Worm (Caenorhabditis elegans) whole organism, young adult: ENCODE measurements around the gene ZK287.7.

Experiments
- B0019.2 ChIP-seq: fragments of 200-800 bp; sonication (Bioruptor generic); conservative IDR thresholded peaks from 2 replicates; pipeline ENCODE4 v1.3.6; 2022; ENCODE audit warnings: missing genetic modification reagents, missing genetic modification characterization, missing compliant biosample characterization
- D2030.7 ChIP-seq: fragments of 200-800 bp; sonication (Bioruptor generic); IDR thresholded peaks from 2 replicates; pipeline ENCODE4 v1.3.6; 2022; ENCODE audit warnings: missing genetic modification reagents, missing genetic modification characterization, missing compliant biosample characterization
- F22D6.2 ChIP-seq: sonication (generic microtip); optimal IDR thresholded peaks from 2 replicates; lab custom pipeline; 2016; ENCODE audit warnings: mild to moderate bottlenecking, missing genetic modification characterization, missing compliant biosample characterization
- F37B4.10 ChIP-seq: fragments of 200-800 bp; sonication (Bioruptor generic); IDR thresholded peaks from 2 replicates; pipeline ENCODE4 v1.3.6; 2022; ENCODE audit warnings: missing genetic modification characterization, missing compliant biosample characterization
- F49E8.2 ChIP-seq: sonication (generic microtip); optimal IDR thresholded peaks from 3 replicates; lab custom pipeline; 2017; ENCODE audit warnings: missing genetic modification characterization, mild to moderate bottlenecking, missing compliant biosample characterization, antibody characterized with exemption, moderate library complexity; ENCODE audit not compliant: insufficient read depth
- T07F8.4 ChIP-seq: sonication (generic microtip); optimal IDR thresholded peaks from 2 replicates; lab custom pipeline; 2016; ENCODE audit warnings: mild to moderate bottlenecking, missing genetic modification characterization, moderate library complexity, missing compliant biosample characterization
- Y53F4B.3 ChIP-seq: fragments of 200-800 bp; sonication (Bioruptor generic); IDR thresholded peaks from 2 replicates; pipeline ENCODE4 v1.3.6; 2022; ENCODE audit warnings: missing genetic modification reagents, missing genetic modification characterization, missing compliant biosample characterization
- Y56A3A.18 ChIP-seq: fragments of 200-800 bp; sonication (Bioruptor generic); IDR thresholded peaks from 2 replicates; pipeline ENCODE4 v1.3.6; 2022; ENCODE audit warnings: missing genetic modification reagents, missing genetic modification characterization, missing compliant biosample characterization
- Y79H2A.3 ChIP-seq: fragments of 200-800 bp; sonication (Bioruptor generic); conservative IDR thresholded peaks from 2 replicates; pipeline ENCODE4 v1.3.6; 2022; ENCODE audit warnings: missing genetic modification reagents, missing genetic modification characterization, missing compliant biosample characterization
- Y95B8A.8 ChIP-seq: fragments of 200-800 bp; sonication (Bioruptor generic); IDR thresholded peaks from 2 replicates; pipeline ENCODE4 v1.3.6; 2022; ENCODE audit warnings: missing genetic modification reagents, missing genetic modification characterization, missing compliant biosample characterization
- ama-1 ChIP-seq, 3 experiments: fragments of 150-350 bp in 1 of 3; sonication (generic microtip) in 2 of 3; optimal IDR thresholded peaks; 2 replicates each; lab custom pipeline; 2014 to 2018; ENCODE audit warnings: missing biosample characterization in 2 of 3, missing genetic modification characterization in 2 of 3, missing genetic modification reagents in 2 of 3
- aptf-2 ChIP-seq: fragments of 200-800 bp; sonication (Bioruptor generic); conservative IDR thresholded peaks from 2 replicates; pipeline ENCODE4 v1.3.6; 2022; ENCODE audit warnings: missing genetic modification reagents, missing genetic modification characterization, missing compliant biosample characterization
- ceh-91 ChIP-seq: fragments of 200-800 bp; sonication (Bioruptor generic); IDR thresholded peaks from 2 replicates; pipeline ENCODE4 v1.3.6; 2022; ENCODE audit warnings: missing genetic modification reagents, missing genetic modification characterization, missing compliant biosample characterization
- egl-18 ChIP-seq: fragments of 200-800 bp; sonication (Bioruptor generic); IDR thresholded peaks from 2 replicates; pipeline ENCODE4 v1.3.6; 2022; ENCODE audit warnings: missing genetic modification reagents, missing genetic modification characterization, missing compliant biosample characterization
- hmg-1.2 ChIP-seq: fragments of 200-800 bp; sonication (Bioruptor generic); IDR thresholded peaks from 2 replicates; pipeline ENCODE4 v1.3.6; 2022; ENCODE audit warnings: missing genetic modification reagents, missing genetic modification characterization, missing compliant biosample characterization
- hsf-1 ChIP-seq: fragments of 200-800 bp; sonication (Bioruptor generic); IDR thresholded peaks from 2 replicates; pipeline ENCODE4 v1.3.6; 2022; ENCODE audit warnings: missing genetic modification reagents, missing genetic modification characterization, missing compliant biosample characterization
- let-607 ChIP-seq, 2 experiments: fragments of 200-800 bp in 1 of 2; sonication (Bioruptor generic) in 1 of 2; sonication (generic microtip) in 1 of 2; optimal IDR thresholded peaks; 2 replicates each; lab custom pipeline; 2016 to 2018; ENCODE audit warnings: mild to moderate bottlenecking in 2 of 2, missing compliant biosample characterization in 2 of 2, missing genetic modification characterization in 2 of 2, moderate library complexity in 2 of 2, missing genotype in 1 of 2
- lin-35 ChIP-seq, 3 experiments: fragments of 150-350 bp in 2 of 3; sonication (generic microtip) in 1 of 3; optimal IDR thresholded peaks; 2 replicates each; lab custom pipeline; 2014 to 2018; ENCODE audit warnings: missing biosample characterization in 3 of 3, missing genetic modification characterization in 3 of 3, missing genetic modification reagents in 3 of 3
- lin-54 ChIP-seq: fragments of 200-800 bp; sonication (Bioruptor generic); optimal IDR thresholded peaks from 2 replicates; lab custom pipeline; 2018; ENCODE audit warnings: mild to moderate bottlenecking, missing genetic modification characterization, missing compliant biosample characterization
- lir-1 ChIP-seq: fragments of 200-800 bp; sonication (Bioruptor generic); conservative IDR thresholded peaks from 2 replicates; pipeline ENCODE4 v1.3.6; 2022; ENCODE audit warnings: missing genetic modification reagents, missing genetic modification characterization, missing compliant biosample characterization
- lsy-27 ChIP-seq: sonication (generic microtip); optimal IDR thresholded peaks from 2 replicates; lab custom pipeline; 2017; ENCODE audit warnings: missing genetic modification characterization, mild to moderate bottlenecking, missing compliant biosample characterization, antibody characterized with exemption, missing genotype, borderline replicate concordance; ENCODE audit not compliant: insufficient read depth
- madf-6 ChIP-seq: fragments of 200-800 bp; sonication (Bioruptor generic); IDR thresholded peaks from 2 replicates; pipeline ENCODE4 v1.3.6; 2022; ENCODE audit warnings: missing genetic modification reagents, missing genetic modification characterization, missing compliant biosample characterization
- madf-8 ChIP-seq: fragments of 200-800 bp; sonication (Bioruptor generic); conservative IDR thresholded peaks from 2 replicates; pipeline ENCODE4 v1.3.6; 2022; ENCODE audit warnings: missing genetic modification reagents, missing genetic modification characterization, missing compliant biosample characterization
- mcd-1 ChIP-seq: fragments of 200-800 bp; sonication (Bioruptor generic); IDR thresholded peaks from 2 replicates; pipeline ENCODE4 v1.3.6; 2022; ENCODE audit warnings: missing genetic modification reagents, missing genetic modification characterization, missing compliant biosample characterization
- mes-4 ChIP-seq: sonication (generic microtip); optimal IDR thresholded peaks from 2 replicates; lab custom pipeline; 2016; ENCODE audit warnings: missing genotype, missing genetic modification characterization, missing compliant biosample characterization
- nfya-1 ChIP-seq: sonication (generic microtip); optimal IDR thresholded peaks from 2 replicates; lab custom pipeline; 2017; ENCODE audit warnings: antibody characterized with exemption, missing compliant biosample characterization, missing genetic modification characterization, borderline replicate concordance; ENCODE audit not compliant: insufficient read depth
- nhr-80 ChIP-seq: sonication (generic microtip); optimal IDR thresholded peaks from 2 replicates; lab custom pipeline; 2016; ENCODE audit warnings: missing genetic modification characterization, missing compliant biosample characterization
- tbp1 ChIP-seq: fragments of 200-800 bp; sonication (Bioruptor generic); optimal IDR thresholded peaks from 2 replicates; lab custom pipeline; 2018; ENCODE audit warnings: mild to moderate bottlenecking, missing genetic modification characterization, missing compliant biosample characterization
- tbx-9 ChIP-seq: sonication (generic microtip); optimal IDR thresholded peaks from 2 replicates; lab custom pipeline; 2016; ENCODE audit warnings: borderline replicate concordance, missing genetic modification characterization, inconsistent platforms, missing compliant biosample characterization
- unc-62 ChIP-seq: fragments of 150-350 bp; optimal IDR thresholded peaks from 2 replicates; lab custom pipeline; 2014; ENCODE audit warnings: missing biosample characterization, missing genetic modification reagents, missing genetic modification characterization
- zfh-2 ChIP-seq: fragments of 200-800 bp; sonication (Bioruptor generic); conservative IDR thresholded peaks from 2 replicates; pipeline ENCODE4 v1.3.6; 2022; ENCODE audit warnings: missing genetic modification reagents, missing genetic modification characterization, missing compliant biosample characterization
- ztf-18 ChIP-seq: sonication (generic microtip); optimal IDR thresholded peaks from 2 replicates; lab custom pipeline; 2016; ENCODE audit warnings: missing genotype, mild to moderate bottlenecking, missing genetic modification characterization, missing compliant biosample characterization
- ztf-6 ChIP-seq: fragments of 200-800 bp; sonication (Bioruptor generic); IDR thresholded peaks from 2 replicates; pipeline ENCODE4 v1.3.6; 2022; ENCODE audit warnings: missing genetic modification reagents, missing genetic modification characterization, missing compliant biosample characterization

The ZK287.7 gene

ce11 chrV:9713532-9713931, 20.7 kb downstream of the ZK287.7 start, which contains the start of gene F40F9.10:
TSS of gene F40F9.10 (minus strand) at chrV:9713632.
- TF ChIP-seq ztf-6 (GFP tag; lab: Robert Waterston, UW) (no peak), tbp1 (GFP tag; lab: Kevin White, UChicago) (no peak), lin-35 (GFP tag; optimal IDR thresholded peaks at IDR 0.05; lab: Kevin White, UChicago) (no peak), ama-1 (optimal IDR thresholded peaks at IDR 0.05; lab: Kevin White, UChicago) (no peak), ama-1 (GFP tag; optimal IDR thresholded peaks at IDR 0.05; lab: Kevin White, UChicago) (no peak)
- TF ChIP-seq, all 124 proteins: peak for 0

- TF ChIP-seq mcd-1 (GFP tag; lab: Robert Waterston, UW) (no peak), egl-18 (GFP tag; lab: Robert Waterston, UW) (no peak), B0019.2 (GFP tag; lab: Robert Waterston, UW) (no peak), ceh-91 (no peak), madf-6 (GFP tag; lab: Robert Waterston, UW) (no peak), Y56A3A.18 (GFP tag; lab: Robert Waterston, UW) (no peak), F49E8.2 (tag; lab: Kevin White, UChicago) (no peak), Y95B8A.8 (GFP tag; lab: Robert Waterston, UW) (no peak), madf-8 (no peak), hsf-1 (no peak), zfh-2 (no peak), nfya-1 (tag; lab: Kevin White, UChicago) (no peak), ztf-18 (tag; lab: Kevin White, UChicago) (no peak), lin-54 (GFP tag; lab: Kevin White, UChicago) (no peak), mes-4 (no peak), D2030.7 (no peak), nhr-80 (tag; lab: Kevin White, UChicago) (no peak)
- TF ChIP-seq, all 124 proteins: peak for 0
Measured at ce11 chrV:9714909-9715308, 22.0 kb downstream of the ZK287.7 start, which contains the start of gene F40F9.3. TSS of gene F40F9.3 (plus strand) at chrV:9715209.

- no peak for TF ChIP-seq let-607 (tag; optimal IDR thresholded peaks at IDR 0.05; lab: Kevin White, UChicago)
- no peak for TF ChIP-seq lsy-27 (tag; lab: Kevin White, UChicago)
- TF ChIP-seq T07F8.4 (tag; lab: Kevin White, UChicago) = no peak
- TF ChIP-seq aptf-2 (GFP tag; lab: Robert Waterston, UW) = no peak
- TF ChIP-seq F22D6.2 (tag; lab: Kevin White, UChicago) = no peak
- TF ChIP-seq unc-62 (GFP tag; lab: Kevin White, UChicago) = no peak
- TF ChIP-seq Y53F4B.3 (GFP tag; lab: Robert Waterston, UW) = no peak
- no peak for TF ChIP-seq lin-35 (GFP tag; optimal IDR thresholded peaks at IDR 0.05; lab: Kevin White, UChicago)
- TF ChIP-seq D2030.7 = no peak
- no peak for TF ChIP-seq tbx-9 (tag; lab: Kevin White, UChicago)
- TF ChIP-seq Y79H2A.3 (GFP tag; lab: Robert Waterston, UW) = no peak
- no peak for TF ChIP-seq mes-4
- TF ChIP-seq lir-1 (GFP tag; lab: Robert Waterston, UW) = no peak
Measured at ce11 chrV:9716397-9716796, 23.5 kb downstream of the ZK287.7 start, which contains the start of gene str-188. TSS of gene str-188 (plus strand) at chrV:9716697.

- peak; percentile 33; the same call in 1 of the 2 replicates for TF ChIP-seq hmg-1.2
- no peak for TF ChIP-seq hsf-1
- no peak for TF ChIP-seq F37B4.10
- TF ChIP-seq, all 124 proteins: peak for 1
Measured at ce11 chrV:9724021-9724671, 31.3 kb downstream of the ZK287.7 start, which contains the start of gene slcr-46.3. TSS of gene slcr-46.3 (minus strand) at chrV:9724106.
